Fruit fly (Drosophila melanogaster) whole organism, embryonic: Measurements from ENCODE around the gene Rab19.

Source experiments
- Adf1 ChIP-seq: fragments of 200-800 bp; sonication (Bioruptor generic); IDR thresholded peaks from 2 replicates; pipeline ENCODE4 v1.3.6; 2022; ENCODE audit warnings: missing biosample characterization, missing genetic modification characterization
- BEAF-32 ChIP-seq: fragments of 200-800 bp; sonication (Bioruptor generic); optimal IDR thresholded peaks from 3 replicates; lab custom pipeline; 2017; ENCODE audit warnings: missing biosample characterization, missing genetic modification characterization, mild to moderate bottlenecking, moderate library complexity, missing genetic modification reagents
- Blimp-1 ChIP-seq: fragments of 200-800 bp; sonication (Bioruptor generic); optimal IDR thresholded peaks from 3 replicates; lab custom pipeline; 2018; ENCODE audit warnings: missing biosample characterization, missing genetic modification characterization, mild to moderate bottlenecking, moderate library complexity, missing genetic modification reagents
- Bteb2 ChIP-seq: fragments of 200-800 bp; sonication (Bioruptor generic); optimal IDR thresholded peaks from 2 replicates; lab custom pipeline; 2016; ENCODE audit warnings: missing biosample characterization, missing genetic modification characterization
- CG12942 ChIP-seq: fragments of 200-800 bp; sonication (Bioruptor generic); optimal IDR thresholded peaks from 3 replicates; lab custom pipeline; 2016; ENCODE audit warnings: missing biosample characterization, missing genetic modification characterization
- CG17829 ChIP-seq: fragments of 200-800 bp; optimal IDR thresholded peaks from 2 replicates; lab custom pipeline; 2019; ENCODE audit warnings: missing biosample characterization, mild to moderate bottlenecking, missing genetic modification characterization, moderate library complexity
- CG1832 ChIP-seq: fragments of 200-800 bp; sonication (Bioruptor generic); optimal IDR thresholded peaks from 2 replicates; lab custom pipeline; 2017; ENCODE audit warnings: missing biosample characterization, mild to moderate bottlenecking, missing genetic modification characterization, inconsistent platforms
- CG32532 ChIP-seq: fragments of 200-800 bp; sonication (Bioruptor generic); IDR thresholded peaks from 2 replicates; pipeline ENCODE4 v1.3.6; 2022; ENCODE audit warnings: missing biosample characterization, missing genetic modification characterization
- CG4424 ChIP-seq: fragments of 200-800 bp; sonication (Bioruptor generic); optimal IDR thresholded peaks from 3 replicates; lab custom pipeline; 2016; ENCODE audit warnings: missing biosample characterization, missing genetic modification characterization
- CG6254 ChIP-seq: fragments of 200-800 bp; sonication (Bioruptor generic); optimal IDR thresholded peaks from 3 replicates; lab custom pipeline; 2017; ENCODE audit warnings: mild to moderate bottlenecking, missing biosample characterization, missing genetic modification reagents, missing genetic modification characterization
- CG6791 ChIP-seq: fragments of 200-800 bp; sonication (Bioruptor generic); IDR thresholded peaks from 3 replicates; pipeline ENCODE4 v1.3.6; 2022; ENCODE audit warnings: missing biosample characterization, missing genetic modification characterization; ENCODE audit not compliant: partially characterized antibody
- CG8290 ChIP-seq, 3 experiments: fragments of 200-800 bp; sonication (Bioruptor generic); optimal IDR thresholded peaks; 2 replicates each; lab custom pipeline; 2016 to 2019; ENCODE audit warnings: missing biosample characterization in 3 of 3, missing genetic modification characterization in 3 of 3, mild to moderate bottlenecking in 2 of 3, moderate library complexity in 1 of 3
- CG8388 ChIP-seq: fragments of 200-800 bp; sonication (Bioruptor generic); optimal IDR thresholded peaks from 2 replicates; lab custom pipeline; 2019; ENCODE audit warnings: missing biosample characterization, mild to moderate bottlenecking, missing genetic modification characterization, moderate library complexity
- CG9817 ChIP-seq: fragments of 200-800 bp; sonication (Bioruptor generic); optimal IDR thresholded peaks from 2 replicates; lab custom pipeline; 2018; ENCODE audit warnings: missing biosample characterization, mild to moderate bottlenecking, missing genetic modification characterization, moderate library complexity
- Deaf1 ChIP-seq: fragments of 200-800 bp; optimal IDR thresholded peaks from 3 replicates; lab custom pipeline; 2019; ENCODE audit warnings: missing biosample characterization, mild to moderate bottlenecking, missing genetic modification characterization, moderate library complexity
- Dref ChIP-seq: fragments of 200-800 bp; sonication (Bioruptor generic); IDR thresholded peaks from 2 replicates; pipeline ENCODE4 v1.3.6; 2022; ENCODE audit warnings: missing biosample characterization, missing genetic modification characterization
- ERR ChIP-seq: fragments of 200-800 bp; sonication (Bioruptor generic); optimal IDR thresholded peaks from 2 replicates; lab custom pipeline; 2016; ENCODE audit warnings: missing biosample characterization, missing genetic modification characterization
- Ets65A ChIP-seq: fragments of 200-800 bp; sonication (Bioruptor generic); peaks from one replicate; lab custom pipeline; 2016; ENCODE audit warnings: missing biosample characterization, missing genetic modification characterization
- H2.0 ChIP-seq: fragments of 200-800 bp; sonication (Bioruptor generic); IDR thresholded peaks from 2 replicates; pipeline ENCODE4 v1.3.6; 2022; ENCODE audit warnings: missing biosample characterization, missing genetic modification characterization
- HmgD ChIP-seq: fragments of 200-800 bp; sonication (Bioruptor generic); optimal IDR thresholded peaks from 3 replicates; lab custom pipeline; 2016; ENCODE audit warnings: missing biosample characterization, missing genetic modification characterization
- Hr51 ChIP-seq, 2 experiments: fragments of 200-800 bp; sonication (Bioruptor generic); optimal IDR thresholded peaks; 2 replicates in 1 of 2; 3 replicates in 1 of 2; lab custom pipeline; 2016 to 2018; ENCODE audit warnings: missing biosample characterization in 2 of 2, missing genetic modification characterization in 2 of 2, mild to moderate bottlenecking in 1 of 2, moderate library complexity in 1 of 2
- Lim3 ChIP-seq: fragments of 200-800 bp; sonication (Bioruptor generic); IDR thresholded peaks from 2 replicates; pipeline ENCODE4 v1.3.6; 2022; ENCODE audit warnings: missing biosample characterization, missing genetic modification characterization
- MTF-1 ChIP-seq: fragments of 200-800 bp; sonication (Bioruptor generic); optimal IDR thresholded peaks from 2 replicates; lab custom pipeline; 2018; ENCODE audit warnings: missing biosample characterization, mild to moderate bottlenecking, missing genetic modification characterization, borderline replicate concordance
- Mrtf ChIP-seq: fragments of 200-800 bp; sonication (Bioruptor generic); IDR thresholded peaks from 3 replicates; pipeline ENCODE4 v1.3.6; 2022; ENCODE audit warnings: missing biosample characterization, missing genetic modification characterization
- Nf-YB ChIP-seq: fragments of 200-800 bp; sonication (Bioruptor generic); optimal IDR thresholded peaks from 3 replicates; lab custom pipeline; 2019; ENCODE audit warnings: missing biosample characterization, mild to moderate bottlenecking, missing genetic modification characterization, moderate library complexity
- Nf-YC ChIP-seq: fragments of 200-800 bp; optimal IDR thresholded peaks from 3 replicates; lab custom pipeline; 2019; ENCODE audit warnings: missing biosample characterization, mild to moderate bottlenecking, missing genetic modification characterization, moderate library complexity
- Pdp1 ChIP-seq, 2 experiments: fragments of 200-800 bp; sonication (Bioruptor generic); optimal IDR thresholded peaks; 3 replicates each; lab custom pipeline; 2016; ENCODE audit warnings: missing biosample characterization in 2 of 2, missing genetic modification characterization in 2 of 2, mild to moderate bottlenecking in 1 of 2, moderate library complexity in 1 of 2
- ci ChIP-seq: fragments of 200-800 bp; sonication (Bioruptor generic); IDR thresholded peaks from 3 replicates; pipeline ENCODE4 v1.3.6; 2022; ENCODE audit warnings: missing biosample characterization, missing genetic modification characterization
- crol ChIP-seq: fragments of 200-800 bp; sonication (Bioruptor generic); IDR thresholded peaks from 2 replicates; pipeline ENCODE4 v1.3.6; 2022; ENCODE audit warnings: missing biosample characterization, missing genetic modification characterization
- en ChIP-seq: fragments of 200-800 bp; sonication (Bioruptor generic); optimal IDR thresholded peaks from 2 replicates; lab custom pipeline; 2016; ENCODE audit warnings: missing biosample characterization, missing genetic modification characterization
- exex ChIP-seq: fragments of 200-800 bp; sonication (Bioruptor generic); optimal IDR thresholded peaks from 4 replicates; lab custom pipeline; 2018; ENCODE audit warnings: missing biosample characterization, mild to moderate bottlenecking, missing genetic modification characterization, moderate library complexity
- grau ChIP-seq: fragments of 200-800 bp; optimal IDR thresholded peaks from 3 replicates; lab custom pipeline; 2019; ENCODE audit warnings: missing biosample characterization, mild to moderate bottlenecking, missing genetic modification characterization, moderate library complexity
- kni ChIP-seq: fragments of 200-800 bp; sonication (Bioruptor generic); optimal IDR thresholded peaks from 3 replicates; lab custom pipeline; 2017; ENCODE audit warnings: mild to moderate bottlenecking, missing biosample characterization, missing genetic modification reagents, missing genetic modification characterization
- knrl ChIP-seq: fragments of 200-800 bp; sonication (Bioruptor generic); IDR thresholded peaks from 3 replicates; pipeline ENCODE4 v1.3.6; 2022; ENCODE audit warnings: missing biosample characterization, missing genetic modification characterization; ENCODE audit not compliant: partially characterized antibody
- mam ChIP-seq: fragments of 200-800 bp; sonication (Bioruptor generic); optimal IDR thresholded peaks from 3 replicates; lab custom pipeline; 2016; ENCODE audit warnings: missing biosample characterization, missing genetic modification characterization
- pan ChIP-seq, 4 experiments: fragments of >200 bp in 3 of 4; fragments of 200-800 bp in 1 of 4; sonication (Bioruptor generic) in 1 of 4; optimal IDR thresholded peaks in 3 of 4; IDR thresholded peaks in 1 of 4; 2 replicates each; pipeline versions ENCODE4 v1.3.6 to Lab custom; 2017 to 2022; ENCODE audit warnings: missing biosample characterization in 2 of 4, missing genetic modification characterization in 2 of 4, mixed read lengths in 1 of 4
- peb ChIP-seq: fragments of 200-800 bp; sonication (Bioruptor generic); IDR thresholded peaks from 2 replicates; pipeline ENCODE4 v1.3.6; 2022; ENCODE audit warnings: missing biosample characterization, missing genetic modification characterization
- pfk ChIP-seq: fragments of 200-800 bp; sonication (Bioruptor generic); optimal IDR thresholded peaks from 2 replicates; lab custom pipeline; 2018; ENCODE audit warnings: missing biosample characterization, mild to moderate bottlenecking, missing genetic modification characterization, moderate library complexity
- salm ChIP-seq: fragments of 200-800 bp; sonication (Bioruptor generic); optimal IDR thresholded peaks from 2 replicates; lab custom pipeline; 2018; ENCODE audit warnings: missing biosample characterization, mild to moderate bottlenecking, missing genetic modification characterization
- seq ChIP-seq: fragments of 200-800 bp; sonication (Bioruptor generic); IDR thresholded peaks from 2 replicates; pipeline ENCODE4 v1.3.6; 2022; ENCODE audit warnings: missing biosample characterization, missing genetic modification characterization
- tap ChIP-seq: fragments of 200-800 bp; optimal IDR thresholded peaks from 3 replicates; lab custom pipeline; 2019; ENCODE audit warnings: missing biosample characterization, mild to moderate bottlenecking, missing genetic modification characterization, moderate library complexity
- unc-4 ChIP-seq: fragments of 200-800 bp; sonication (Bioruptor generic); IDR thresholded peaks from 2 replicates; pipeline ENCODE4 v1.3.6; 2022; ENCODE audit warnings: missing biosample characterization, missing genetic modification characterization; ENCODE audit not compliant: partially characterized antibody
- unpg ChIP-seq: fragments of 200-800 bp; sonication (Bioruptor generic); optimal IDR thresholded peaks from 3 replicates; lab custom pipeline; 2018; ENCODE audit warnings: missing biosample characterization, mild to moderate bottlenecking, missing genetic modification characterization, moderate library complexity
- vnd ChIP-seq: fragments of 200-800 bp; sonication (Bioruptor generic); IDR thresholded peaks from 3 replicates; pipeline ENCODE4 v1.3.6; 2022; ENCODE audit warnings: missing biosample characterization, missing genetic modification characterization; ENCODE audit not compliant: partially characterized antibody
- vvl ChIP-seq: fragments of 200-800 bp; sonication (Bioruptor generic); IDR thresholded peaks from 2 replicates; pipeline ENCODE4 v1.3.6; 2022; ENCODE audit warnings: missing biosample characterization, missing genetic modification characterization
- wor ChIP-seq: fragments of 200-800 bp; sonication (Bioruptor generic); IDR thresholded peaks from 2 replicates; pipeline ENCODE4 v1.3.6; 2022; ENCODE audit warnings: missing biosample characterization, missing genetic modification characterization

Gene Rab19

DNA sequence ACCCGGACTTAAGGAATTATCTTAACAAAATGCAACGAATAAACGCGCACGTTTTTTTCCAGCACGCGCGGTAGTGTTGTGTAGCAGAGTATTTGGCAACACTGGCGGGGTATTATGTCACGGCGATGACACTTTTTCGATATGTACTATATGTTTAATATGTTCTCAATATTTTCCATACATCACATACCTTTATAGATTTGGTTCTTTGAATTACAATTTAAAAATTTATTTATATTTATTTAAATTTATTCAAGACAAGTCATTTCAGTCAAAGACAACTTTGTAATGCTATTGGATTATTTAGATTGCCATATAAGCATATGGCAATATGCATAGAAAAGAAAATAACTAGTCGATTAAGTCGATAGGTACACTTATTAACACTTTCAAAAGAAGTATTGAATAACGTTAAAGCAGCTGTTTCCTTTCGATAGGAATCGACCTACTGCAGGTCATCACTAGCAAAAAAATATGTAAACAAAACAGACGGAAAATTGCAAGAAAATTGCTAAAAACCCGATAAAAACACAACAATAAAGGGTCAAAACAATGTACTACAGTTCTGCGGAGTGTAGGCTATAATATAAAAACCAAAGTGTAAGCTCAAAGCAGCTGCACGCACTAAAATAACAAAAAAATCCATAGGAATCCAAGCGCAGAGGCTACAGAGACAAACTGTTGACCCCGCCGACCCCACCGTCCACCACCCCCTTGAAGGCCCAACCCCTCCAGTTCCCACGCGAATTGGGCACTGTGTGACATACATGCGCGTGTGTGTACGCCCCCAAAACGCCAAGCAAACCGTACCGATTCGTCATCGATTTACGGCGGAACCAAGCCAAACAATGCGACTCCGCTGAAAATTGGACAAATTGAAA lies 49.5 kb downstream of the Rab19 start, which contains the start of the genes CG7182 and GAPcenA (continued):
- TF ChIP-seq Adf1 (GFP tag; lab: Robert Waterston, UW) = no peak; the same call in 1 of the 2 replicates
- no peak for TF ChIP-seq H2.0 (GFP tag; lab: Robert Waterston, UW)
- TF ChIP-seq pan (optimal IDR thresholded peaks at IDR 0.05; lab: Kevin White, UChicago) = no peak
- TF ChIP-seq pan (GFP tag; optimal IDR thresholded peaks at IDR 0.05 in 1 of 2, IDR thresholded peaks at IDR 0.05 in 1 of 2) = peak in 1 of 2 experiments; percentile 45
- TF ChIP-seq CG6254 = no peak
- peak; percentile 50 for TF ChIP-seq CG12942 (GFP tag; lab: Kevin White, UChicago)
- no peak for TF ChIP-seq pfk (GFP tag; lab: Kevin White, UChicago)
- TF ChIP-seq Lim3 (GFP tag; lab: Robert Waterston, UW) = no peak
- no peak for TF ChIP-seq Deaf1 (tag; lab: Kevin White, UChicago)
- peak; percentile 72 for TF ChIP-seq BEAF-32 (GFP tag; lab: Kevin White, UChicago)
- no peak; the same call in none of the 3 replicates for TF ChIP-seq vnd (GFP tag; lab: Robert Waterston, UW)
- TF ChIP-seq exex (tag; lab: Kevin White, UChicago) = peak; percentile 31
- no peak for TF ChIP-seq kni
- 0 out of 3 replicates have a peak, but pooled peaks have one; percentile 18 for TF ChIP-seq ci (GFP tag; lab: Robert Waterston, UW)
- TF ChIP-seq Dref (GFP tag; lab: Robert Waterston, UW) = peak; percentile 67
- TF ChIP-seq grau (tag; lab: Kevin White, UChicago) = peak; percentile 76
- peak; percentile 69 for TF ChIP-seq CG4424 (GFP tag; lab: Kevin White, UChicago)
- peak; percentile 59 for TF ChIP-seq tap (tag; lab: Kevin White, UChicago)
- no peak for TF ChIP-seq ERR
- no peak for TF ChIP-seq wor
- TF ChIP-seq unpg = peak; percentile 66
- TF ChIP-seq mam (GFP tag; lab: Kevin White, UChicago) = peak; percentile 73
- peak in 1 of 2 experiments; percentile 82 for TF ChIP-seq Pdp1 (GFP tag; optimal IDR thresholded peaks at IDR 0.05; lab: Kevin White, UChicago)
- TF ChIP-seq Mrtf = no peak
- peak; percentile 99 for TF ChIP-seq crol
- TF ChIP-seq CG8290 (GFP tag; optimal IDR thresholded peaks at IDR 0.05; lab: Kevin White, UChicago) = peak; percentile 76
- TF ChIP-seq CG8290 (tag; optimal IDR thresholded peaks at IDR 0.05; lab: Kevin White, UChicago) = peak in 1 of 2 experiments; percentile 38
- peak; percentile 95 for TF ChIP-seq Ets65A (GFP tag; lab: Kevin White, UChicago)
- no peak for TF ChIP-seq en (GFP tag; lab: Kevin White, UChicago)
- TF ChIP-seq Hr51 (GFP tag; optimal IDR thresholded peaks at IDR 0.05; lab: Kevin White, UChicago) = peak; percentile 29 to 72
- TF ChIP-seq CG9817 (tag; lab: Kevin White, UChicago) = peak; percentile 68
- no peak for TF ChIP-seq CG1832 (GFP tag; lab: Kevin White, UChicago)
- no peak for TF ChIP-seq HmgD (GFP tag; lab: Kevin White, UChicago)
- no peak for TF ChIP-seq seq (GFP tag; lab: Robert Waterston, UW)
- peak; percentile 59 for TF ChIP-seq Blimp-1 (GFP tag; lab: Kevin White, UChicago)
- TF ChIP-seq MTF-1 (GFP tag; lab: Kevin White, UChicago) = no peak
- TF ChIP-seq salm (tag; lab: Kevin White, UChicago) = peak; percentile 26
- peak; percentile 53 for TF ChIP-seq vvl (GFP tag; lab: Robert Waterston, UW)
- peak; percentile 77 for TF ChIP-seq Nf-YC (tag; lab: Kevin White, UChicago)
- TF ChIP-seq peb (GFP tag; lab: Robert Waterston, UW) = no peak
- TF ChIP-seq CG32532 (GFP tag; lab: Robert Waterston, UW) = peak; percentile 45
- peak; percentile 83 for TF ChIP-seq CG17829
- peak; percentile 53 for TF ChIP-seq CG8388 (GFP tag; lab: Kevin White, UChicago)
- peak; percentile 58; the same call in 1 of the 3 replicates for TF ChIP-seq CG6791 (GFP tag; lab: Robert Waterston, UW)
- TF ChIP-seq Nf-YB (GFP tag; lab: Kevin White, UChicago) = peak; percentile 57
- TF ChIP-seq Bteb2 (GFP tag; lab: Kevin White, UChicago) = peak; percentile 6
- TF ChIP-seq unc-4 = peak; percentile 64
- TF ChIP-seq knrl = peak; percentile 71; the same call in 2 of the 3 replicates
